Worm (Caenorhabditis elegans) whole organism, young adult: ENCODE results near the gene ddo-2.

Experiments used
- ama-1 ChIP-seq, 3 experiments: fragments of 150-350 bp in 1 of 3; sonication (generic microtip) in 2 of 3; optimal IDR thresholded peaks; 2 replicates each; lab custom pipeline; 2014 to 2018; ENCODE audit warnings: missing biosample characterization in 2 of 3, missing genetic modification characterization in 2 of 3, missing genetic modification reagents in 2 of 3
- ceh-100 ChIP-seq: fragments of 200-800 bp; sonication (Bioruptor generic); IDR thresholded peaks from 2 replicates; pipeline ENCODE4 v1.3.6; 2022; ENCODE audit warnings: missing genetic modification reagents, missing genetic modification characterization, missing compliant biosample characterization
- ceh-91 ChIP-seq: fragments of 200-800 bp; sonication (Bioruptor generic); IDR thresholded peaks from 2 replicates; pipeline ENCODE4 v1.3.6; 2022; ENCODE audit warnings: missing genetic modification reagents, missing genetic modification characterization, missing compliant biosample characterization
- ets-4 ChIP-seq: fragments of 200-800 bp; sonication (Bioruptor generic); optimal IDR thresholded peaks from 2 replicates; lab custom pipeline; 2018; ENCODE audit warnings: mild to moderate bottlenecking, missing genetic modification characterization, missing compliant biosample characterization
- hlh-26 ChIP-seq: fragments of 200-800 bp; sonication (Bioruptor generic); conservative IDR thresholded peaks from 2 replicates; pipeline ENCODE4 v1.3.6; 2022; ENCODE audit warnings: missing genetic modification reagents, missing genetic modification characterization, missing compliant biosample characterization
- lin-35 ChIP-seq, 3 experiments: fragments of 150-350 bp in 2 of 3; sonication (generic microtip) in 1 of 3; optimal IDR thresholded peaks; 2 replicates each; lab custom pipeline; 2014 to 2018; ENCODE audit warnings: missing biosample characterization in 3 of 3, missing genetic modification characterization in 3 of 3, missing genetic modification reagents in 3 of 3
- madf-6 ChIP-seq: fragments of 200-800 bp; sonication (Bioruptor generic); IDR thresholded peaks from 2 replicates; pipeline ENCODE4 v1.3.6; 2022; ENCODE audit warnings: missing genetic modification reagents, missing genetic modification characterization, missing compliant biosample characterization
- nfya-1 ChIP-seq: sonication (generic microtip); optimal IDR thresholded peaks from 2 replicates; lab custom pipeline; 2017; ENCODE audit warnings: antibody characterized with exemption, missing compliant biosample characterization, missing genetic modification characterization, borderline replicate concordance; ENCODE audit not compliant: insufficient read depth
- ztf-18 ChIP-seq: sonication (generic microtip); optimal IDR thresholded peaks from 2 replicates; lab custom pipeline; 2016; ENCODE audit warnings: missing genotype, mild to moderate bottlenecking, missing genetic modification characterization, missing compliant biosample characterization

DNA sequence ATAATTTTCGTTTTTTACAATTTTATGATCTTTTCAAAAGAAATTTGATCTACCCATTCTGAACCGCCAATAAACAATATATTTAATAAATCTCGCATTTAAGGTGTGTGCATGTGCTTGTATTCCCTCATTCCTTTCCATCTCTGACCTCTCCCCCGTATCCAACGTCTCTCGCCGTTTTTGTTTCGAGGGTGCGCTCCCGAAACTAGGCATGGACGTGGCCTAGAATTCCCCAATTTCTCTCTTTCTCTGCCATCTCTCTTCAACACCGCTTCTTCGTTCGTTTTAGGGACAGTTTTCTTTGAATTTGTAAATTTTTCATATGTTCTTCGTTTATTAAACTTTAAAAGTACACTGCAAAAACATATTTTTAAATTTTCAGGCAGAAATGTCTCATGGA lies 30.0 kb upstream of the ddo-2 start, which contains the start of gene F25E5.1:
- no peak for TF ChIP-seq lin-35 (GFP tag; optimal IDR thresholded peaks at IDR 0.05; lab: Kevin White, UChicago)
- TF ChIP-seq ceh-100 (GFP tag; lab: Robert Waterston, UW), result 0 out of 2 replicates have a peak, but pooled peaks have one; percentile 27
- peak; percentile 49 for TF ChIP-seq ztf-18 (tag; lab: Kevin White, UChicago)
- TF ChIP-seq ama-1 (optimal IDR thresholded peaks at IDR 0.05; lab: Kevin White, UChicago), result no peak
- TF ChIP-seq ama-1 (GFP tag; optimal IDR thresholded peaks at IDR 0.05; lab: Kevin White, UChicago), result no peak
- TF ChIP-seq hlh-26 (GFP tag; lab: Robert Waterston, UW), result no peak
- no peak; the same call in 1 of the 2 replicates for TF ChIP-seq madf-6
- TF ChIP-seq ceh-91 (GFP tag; lab: Robert Waterston, UW), result no peak
- TF ChIP-seq nfya-1, result no peak
- no peak for TF ChIP-seq ets-4 (GFP tag; lab: Kevin White, UChicago)
